Fruit fly (Drosophila melanogaster) whole organism, prepupa: ENCODE results near the gene siz.

Experiments
- Blimp-1 ChIP-seq: fragments of 200-800 bp; sonication (Bioruptor generic); optimal IDR thresholded peaks from 3 replicates; lab custom pipeline; 2017; ENCODE audit warnings: missing biosample characterization, missing genetic modification characterization, mild to moderate bottlenecking, moderate library complexity, missing genetic modification reagents
- CG10631 ChIP-seq: fragments of 200-800 bp; sonication (Bioruptor generic); optimal IDR thresholded peaks from 2 replicates; lab custom pipeline; 2016; ENCODE audit warnings: missing biosample characterization, missing genetic modification characterization
- CG10669 ChIP-seq: fragments of 200-800 bp; sonication (Bioruptor generic); optimal IDR thresholded peaks from 3 replicates; lab custom pipeline; 2018; ENCODE audit warnings: missing biosample characterization, mild to moderate bottlenecking, missing genetic modification characterization, moderate library complexity
- CG11902 ChIP-seq: fragments of 200-800 bp; sonication (Bioruptor generic); optimal IDR thresholded peaks from 3 replicates; lab custom pipeline; 2016; ENCODE audit warnings: missing biosample characterization, missing genetic modification characterization
- CG15336 ChIP-seq: fragments of 200-800 bp; sonication (Bioruptor generic); IDR thresholded peaks from 2 replicates; pipeline ENCODE4 v1.3.6; 2022; ENCODE audit warnings: missing biosample characterization, missing genetic modification characterization
- CG1621 ChIP-seq: fragments of 200-800 bp; sonication (Bioruptor generic); optimal IDR thresholded peaks from 3 replicates; lab custom pipeline; 2018; ENCODE audit warnings: missing biosample characterization, mild to moderate bottlenecking, missing genetic modification characterization
- CG16779 ChIP-seq: fragments of 200-800 bp; sonication (Bioruptor generic); optimal IDR thresholded peaks from 3 replicates; lab custom pipeline; 2017; ENCODE audit warnings: missing biosample characterization, mild to moderate bottlenecking, missing genetic modification characterization
- CG3032 ChIP-seq: fragments of 200-800 bp; optimal IDR thresholded peaks from 2 replicates; lab custom pipeline; 2019; ENCODE audit warnings: missing biosample characterization, mild to moderate bottlenecking, missing genetic modification characterization, moderate library complexity
- CG32006 ChIP-seq: fragments of 200-800 bp; sonication (Bioruptor generic); optimal IDR thresholded peaks from 3 replicates; lab custom pipeline; 2017; ENCODE audit warnings: missing biosample characterization, mild to moderate bottlenecking, missing genetic modification characterization
- CG3919 ChIP-seq: fragments of 200-800 bp; sonication (Bioruptor generic); optimal IDR thresholded peaks from 3 replicates; lab custom pipeline; 2016; ENCODE audit warnings: missing biosample characterization, missing genetic modification characterization
- CG4318 ChIP-seq: fragments of 200-800 bp; sonication (Bioruptor generic); optimal IDR thresholded peaks from 3 replicates; lab custom pipeline; 2017; ENCODE audit warnings: missing biosample characterization, mild to moderate bottlenecking, missing genetic modification characterization
- CG6163 ChIP-seq: fragments of 200-800 bp; sonication (Bioruptor generic); IDR thresholded peaks from 3 replicates; pipeline ENCODE4 v1.3.6; 2022; ENCODE audit warnings: missing biosample characterization, missing genetic modification characterization
- CG6276 ChIP-seq: fragments of 200-800 bp; sonication (Bioruptor generic); optimal IDR thresholded peaks from 2 replicates; lab custom pipeline; 2017; ENCODE audit warnings: missing biosample characterization, mild to moderate bottlenecking, missing genetic modification characterization
- CG6792 ChIP-seq: fragments of 200-800 bp; sonication (Bioruptor generic); optimal IDR thresholded peaks from 3 replicates; lab custom pipeline; 2016; ENCODE audit warnings: missing biosample characterization, missing genetic modification characterization
- CG6854 ChIP-seq: fragments of 200-800 bp; sonication (Bioruptor generic); optimal IDR thresholded peaks from 2 replicates; lab custom pipeline; 2017; ENCODE audit warnings: missing biosample characterization, mild to moderate bottlenecking, missing genetic modification characterization
- CG8119 ChIP-seq: fragments of 200-800 bp; sonication (Bioruptor generic); IDR thresholded peaks from 3 replicates; pipeline ENCODE4 v1.3.6; 2022; ENCODE audit warnings: missing biosample characterization, missing genetic modification characterization
- CG8319 ChIP-seq: fragments of 200-800 bp; sonication (Bioruptor generic); optimal IDR thresholded peaks from 3 replicates; lab custom pipeline; 2016; ENCODE audit warnings: missing biosample characterization, missing genetic modification characterization
- CG8632 ChIP-seq: fragments of 200-800 bp; sonication (Bioruptor generic); optimal IDR thresholded peaks from 3 replicates; lab custom pipeline; 2016; ENCODE audit warnings: missing biosample characterization, missing genetic modification characterization
- CG9139 ChIP-seq: fragments of 200-800 bp; sonication (Bioruptor generic); optimal IDR thresholded peaks from 3 replicates; lab custom pipeline; 2017; ENCODE audit warnings: missing biosample characterization, mild to moderate bottlenecking, missing genetic modification characterization
- Eip75B ChIP-seq: fragments of 200-800 bp; sonication (Bioruptor generic); optimal IDR thresholded peaks from 3 replicates; lab custom pipeline; 2016; ENCODE audit warnings: missing biosample characterization, missing genetic modification characterization
- Eip78C ChIP-seq: fragments of 200-800 bp; sonication (Bioruptor generic); peaks from one replicate; lab custom pipeline; 2016; ENCODE audit warnings: missing biosample characterization, missing genetic modification characterization
- Eip93F ChIP-seq: fragments of 200-800 bp; sonication (Bioruptor generic); optimal IDR thresholded peaks from 2 replicates; lab custom pipeline; 2016; ENCODE audit warnings: missing biosample characterization, mild to moderate bottlenecking, missing genetic modification characterization
- Ets21C ChIP-seq: fragments of 200-800 bp; sonication (Bioruptor generic); optimal IDR thresholded peaks from 3 replicates; lab custom pipeline; 2016; ENCODE audit warnings: missing biosample characterization, missing genetic modification characterization
- Ets96B ChIP-seq: fragments of 200-800 bp; optimal IDR thresholded peaks from 2 replicates; lab custom pipeline; 2019; ENCODE audit warnings: missing biosample characterization, mild to moderate bottlenecking, missing genetic modification characterization, moderate library complexity
- Gug ChIP-seq: fragments of 200-800 bp; sonication (Bioruptor generic); IDR thresholded peaks from 2 replicates; pipeline ENCODE4 v1.3.6; 2022; ENCODE audit warnings: missing biosample characterization, missing genetic modification characterization
- Hr38 ChIP-seq: sonication (Bioruptor generic); optimal IDR thresholded peaks from 2 replicates; lab custom pipeline; 2016; ENCODE audit warnings: missing biosample characterization, missing genetic modification characterization
- Hr4 ChIP-seq: fragments of 200-800 bp; sonication (Bioruptor generic); optimal IDR thresholded peaks from 3 replicates; lab custom pipeline; 2016; ENCODE audit warnings: missing biosample characterization, missing genetic modification characterization
- Lpt ChIP-seq: fragments of 200-800 bp; sonication (Bioruptor generic); optimal IDR thresholded peaks from 3 replicates; lab custom pipeline; 2016; ENCODE audit warnings: missing biosample characterization, missing genetic modification characterization
- Met ChIP-seq: fragments of 200-800 bp; sonication (Bioruptor generic); optimal IDR thresholded peaks from 3 replicates; lab custom pipeline; 2016; ENCODE audit warnings: missing biosample characterization, missing genetic modification characterization
- OdsH ChIP-seq: fragments of 200-800 bp; sonication (Bioruptor generic); optimal IDR thresholded peaks from 3 replicates; lab custom pipeline; 2016; ENCODE audit warnings: missing biosample characterization, missing genetic modification characterization
- Smox ChIP-seq: fragments of 200-800 bp; sonication (Bioruptor generic); optimal IDR thresholded peaks from 3 replicates; lab custom pipeline; 2016; ENCODE audit warnings: missing biosample characterization, missing genetic modification characterization
- Sox102F ChIP-seq: fragments of 200-800 bp; sonication (Bioruptor generic); optimal IDR thresholded peaks from 2 replicates; lab custom pipeline; 2016; ENCODE audit warnings: missing biosample characterization, mild to moderate bottlenecking, missing genetic modification characterization
- Sox14 ChIP-seq: fragments of 200-800 bp; sonication (Bioruptor generic); optimal IDR thresholded peaks from 3 replicates; lab custom pipeline; 2016; ENCODE audit warnings: missing biosample characterization, missing genetic modification characterization
- Sox15 ChIP-seq: fragments of 200-800 bp; sonication (Bioruptor generic); optimal IDR thresholded peaks from 3 replicates; lab custom pipeline; 2016; ENCODE audit warnings: missing biosample characterization, missing genetic modification characterization
- achi ChIP-seq: fragments of 200-800 bp; sonication (Bioruptor generic); optimal IDR thresholded peaks from 3 replicates; lab custom pipeline; 2016; ENCODE audit warnings: missing biosample characterization, missing genetic modification characterization
- acj6 ChIP-seq: fragments of 200-800 bp; sonication (Bioruptor generic); optimal IDR thresholded peaks from 3 replicates; lab custom pipeline; 2016; ENCODE audit warnings: missing biosample characterization, missing genetic modification characterization
- cyc ChIP-seq: fragments of 200-800 bp; sonication (Bioruptor generic); optimal IDR thresholded peaks from 3 replicates; lab custom pipeline; 2016; ENCODE audit warnings: missing biosample characterization, missing genetic modification characterization
- dac ChIP-seq: fragments of 200-800 bp; sonication (Bioruptor generic); optimal IDR thresholded peaks from 2 replicates; lab custom pipeline; 2017; ENCODE audit warnings: missing biosample characterization, mild to moderate bottlenecking, missing genetic modification characterization
- dsx ChIP-seq: fragments of 200-800 bp; optimal IDR thresholded peaks from 3 replicates; lab custom pipeline; 2019; ENCODE audit warnings: missing biosample characterization, mild to moderate bottlenecking, missing genetic modification characterization, moderate library complexity; ENCODE audit not compliant: poor library complexity, severe bottlenecking
- eg ChIP-seq: fragments of 200-800 bp; sonication (Bioruptor generic); IDR thresholded peaks from 3 replicates; pipeline ENCODE4 v1.3.6; 2022; ENCODE audit warnings: missing biosample characterization, missing genetic modification characterization
- esn ChIP-seq: fragments of 200-800 bp; sonication (Bioruptor generic); optimal IDR thresholded peaks from 2 replicates; lab custom pipeline; 2016; ENCODE audit warnings: missing biosample characterization, mild to moderate bottlenecking, missing genetic modification characterization, moderate library complexity
- fd59A ChIP-seq: fragments of 200-800 bp; sonication (Bioruptor generic); optimal IDR thresholded peaks from 2 replicates; lab custom pipeline; 2017; ENCODE audit warnings: missing biosample characterization, mild to moderate bottlenecking, missing genetic modification characterization, missing genetic modification reagents
- fd85E ChIP-seq: fragments of 200-800 bp; sonication (Bioruptor generic); optimal IDR thresholded peaks from 3 replicates; lab custom pipeline; 2016; ENCODE audit warnings: missing biosample characterization, missing genetic modification characterization
- lz ChIP-seq: fragments of 200-800 bp; sonication (Bioruptor generic); optimal IDR thresholded peaks from 3 replicates; lab custom pipeline; 2016; ENCODE audit warnings: missing biosample characterization, missing genetic modification characterization
- pdm3 ChIP-seq: fragments of 200-800 bp; sonication (Bioruptor generic); optimal IDR thresholded peaks from 3 replicates; lab custom pipeline; 2016; ENCODE audit warnings: missing biosample characterization, missing genetic modification characterization
- salr ChIP-seq, 2 experiments: fragments of 200-800 bp; sonication (Bioruptor generic); optimal IDR thresholded peaks; 3 replicates each; lab custom pipeline; 2016 to 2018; ENCODE audit warnings: missing biosample characterization in 2 of 2, missing genetic modification characterization in 2 of 2, mild to moderate bottlenecking in 1 of 2
- spab ChIP-seq: fragments of 200-800 bp; sonication (Bioruptor generic); optimal IDR thresholded peaks from 2 replicates; lab custom pipeline; 2017; ENCODE audit warnings: missing biosample characterization, mild to moderate bottlenecking, missing genetic modification characterization, missing genetic modification reagents
- ss ChIP-seq, 2 experiments: fragments of 200-800 bp; sonication (Bioruptor generic); optimal IDR thresholded peaks; 2 replicates in 1 of 2; 3 replicates in 1 of 2; lab custom pipeline; 2017 to 2018; ENCODE audit warnings: mild to moderate bottlenecking in 2 of 2, missing biosample characterization in 2 of 2, missing genetic modification characterization in 2 of 2, moderate library complexity in 1 of 2
- topi ChIP-seq: fragments of 200-800 bp; sonication (Bioruptor generic); optimal IDR thresholded peaks from 3 replicates; lab custom pipeline; 2016; ENCODE audit warnings: missing biosample characterization, missing genetic modification characterization
- vri ChIP-seq: fragments of 200-800 bp; sonication (Bioruptor generic); optimal IDR thresholded peaks from 3 replicates; lab custom pipeline; 2016; ENCODE audit warnings: missing biosample characterization, mild to moderate bottlenecking, missing genetic modification characterization

siz gene

dm6 chr3L:21113061-21113460 is 78.7 kb downstream of the siz start:
- TF ChIP-seq Sox15 (GFP tag; lab: Kevin White, UChicago) (no peak), lz (GFP tag; lab: Kevin White, UChicago) (no peak), Sox14 (GFP tag; lab: Kevin White, UChicago) (no peak), Eip75B (GFP tag; lab: Kevin White, UChicago) (no peak), spab (GFP tag; lab: Kevin White, UChicago) (no peak), Blimp-1 (GFP tag; lab: Kevin White, UChicago) (no peak), cyc (GFP tag; lab: Kevin White, UChicago) (no peak), CG6276 (no peak), Met (GFP tag; lab: Kevin White, UChicago) (no peak), CG3919 (GFP tag; lab: Kevin White, UChicago) (no peak), Ets96B (no peak), Hr38 (GFP tag; lab: Kevin White, UChicago) (no peak), Lpt (GFP tag; lab: Kevin White, UChicago) (no peak), CG6792 (GFP tag; lab: Kevin White, UChicago) (no peak), acj6 (no peak), dsx (GFP tag; lab: Kevin White, UChicago) (no peak), CG16779 (tag; lab: Kevin White, UChicago) (no peak), CG8632 (GFP tag; lab: Kevin White, UChicago) (no peak), Gug (no peak), topi (GFP tag; lab: Kevin White, UChicago) (no peak), CG11902 (GFP tag; lab: Kevin White, UChicago) (no peak), CG6163 (GFP tag; lab: Robert Waterston, UW) (no peak), Smox (no peak), CG4318 (GFP tag; lab: Kevin White, UChicago) (no peak), CG1621 (tag; lab: Kevin White, UChicago) (no peak), Eip93F (GFP tag; lab: Kevin White, UChicago) (no peak), CG10669 (no peak), dac (GFP tag; lab: Kevin White, UChicago) (peak; percentile 2), Sox102F (GFP tag; lab: Kevin White, UChicago) (no peak), CG8119 (GFP tag; lab: Robert Waterston, UW) (peak; percentile 49; the same call in 1 of the 3 replicates), salr (GFP tag; optimal IDR thresholded peaks at IDR 0.05; lab: Kevin White, UChicago) (no peak), Hr4 (GFP tag; lab: Kevin White, UChicago) (peak; percentile 36), CG8319 (GFP tag; lab: Kevin White, UChicago) (no peak), CG15336 (GFP tag; lab: Robert Waterston, UW) (0 out of 2 replicates have a peak, but pooled peaks have one; percentile 26), CG9139 (no peak), Ets21C (GFP tag; lab: Kevin White, UChicago) (no peak), eg (GFP tag; lab: Robert Waterston, UW) (no peak), CG10631 (no peak), fd85E (GFP tag; lab: Kevin White, UChicago) (no peak), esn (GFP tag; lab: Kevin White, UChicago) (no peak), Eip78C (GFP tag; lab: Kevin White, UChicago) (peak; percentile 76), fd59A (no peak), CG6854 (GFP tag; lab: Kevin White, UChicago) (no peak), pdm3 (no peak), CG3032 (tag; lab: Kevin White, UChicago) (no peak), ss (GFP tag; optimal IDR thresholded peaks at IDR 0.05; lab: Kevin White, UChicago) (no peak), CG32006 (GFP tag; lab: Kevin White, UChicago) (peak; percentile 53), vri (GFP tag; lab: Kevin White, UChicago) (no peak), OdsH (GFP tag; lab: Kevin White, UChicago) (peak; percentile 5), achi (no peak)
